Fruit fly (Drosophila melanogaster): ENCODE data around the gene CG33771.

Gene CG33771

DNA sequence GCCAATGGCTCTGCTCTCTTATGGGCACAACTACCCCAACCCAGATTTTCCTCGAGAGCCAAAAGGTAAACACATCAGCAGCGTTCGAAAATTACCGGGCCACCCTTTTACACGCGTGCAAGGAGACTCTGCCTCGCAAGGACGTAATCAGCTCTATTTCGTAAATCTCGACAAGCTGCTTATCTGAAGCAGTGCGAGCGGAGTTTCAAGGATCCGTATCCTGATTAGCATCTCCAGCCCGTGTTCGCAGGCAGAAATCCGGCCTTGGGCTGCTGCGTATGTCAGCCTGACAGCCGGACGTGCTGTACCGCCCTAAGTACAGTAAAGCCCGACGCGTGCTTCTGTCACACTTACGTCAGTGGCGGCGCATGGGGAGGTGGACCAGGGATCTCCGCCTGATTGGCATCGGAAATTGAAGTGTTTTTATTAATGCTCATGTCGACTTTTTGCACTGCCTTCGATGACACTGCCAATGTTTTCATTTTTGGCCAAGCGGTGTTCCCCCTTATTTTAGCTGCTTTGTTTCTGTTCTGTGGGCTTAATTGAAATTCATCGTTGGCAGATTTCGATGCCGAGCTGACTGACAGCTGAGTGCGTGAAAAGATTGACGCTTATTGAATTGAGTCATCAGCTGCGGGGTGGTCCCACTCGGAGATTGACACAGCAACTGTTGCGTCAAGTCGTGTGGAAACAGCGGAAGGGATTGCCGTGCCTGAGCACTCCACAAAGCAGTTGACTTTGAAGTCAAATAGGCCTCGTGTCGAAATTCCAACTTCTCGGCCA, 43.4 kb upstream of the CG33771 start, which contains the start of gene ND-B14.5AL (continued):
- no peak for TF ChIP-seq pan (optimal IDR thresholded peaks at IDR 0.05)
- no peak for TF ChIP-seq pan (GFP tag; optimal IDR thresholded peaks at IDR 0.05 in 1 of 2, IDR thresholded peaks at IDR 0.05 in 1 of 2)
- no peak for TF ChIP-seq Trl (optimal IDR thresholded peaks at IDR 0.05)
- no peak for TF ChIP-seq Trl (GFP tag; optimal IDR thresholded peaks at IDR 0.05)
- TF ChIP-seq CoRest (tag; optimal IDR thresholded peaks at IDR 0.05) = no peak
- TF ChIP-seq Nf-YA (GFP tag; IDR thresholded peaks at IDR 0.05) = no peak
- TF ChIP-seq pros (GFP tag; optimal IDR thresholded peaks at IDR 0.05) = peak; percentile 30
- no peak for TF ChIP-seq Camta (GFP tag; optimal IDR thresholded peaks at IDR 0.05)
- peak; percentile 93 for TF ChIP-seq Hey (tag; optimal IDR thresholded peaks at IDR 0.05)
- TF ChIP-seq cwo (GFP tag; optimal IDR thresholded peaks at IDR 0.05) = no peak
- TF ChIP-seq CG4617 (GFP tag; optimal IDR thresholded peaks at IDR 0.05; ENCODE audit: borderline replicate concordance) = no peak
- no peak for TF ChIP-seq maf-S (GFP tag; optimal IDR thresholded peaks at IDR 0.05)
- no peak for TF ChIP-seq CG14050 (GFP tag; IDR thresholded peaks at IDR 0.05)
- TF ChIP-seq gem (tag; optimal IDR thresholded peaks at IDR 0.05) = no peak
- TF ChIP-seq H15 (GFP tag; IDR thresholded peaks at IDR 0.05) = 0 out of 3 replicates have a peak, but pooled peaks have one; percentile 14
- no peak for TF ChIP-seq CG5245 (GFP tag; optimal IDR thresholded peaks at IDR 0.05)
- no peak for TF ChIP-seq Kr (GFP tag; optimal IDR thresholded peaks at IDR 0.05)
- TF ChIP-seq pum (GFP tag; optimal IDR thresholded peaks at IDR 0.05) = no peak
- TF ChIP-seq sr (GFP tag; IDR thresholded peaks at IDR 0.05) = no peak
- TF ChIP-seq crp (GFP tag; optimal IDR thresholded peaks at IDR 0.05) = no peak
- TF ChIP-seq Mes4 (GFP tag; optimal IDR thresholded peaks at IDR 0.05) = no peak

DNA sequence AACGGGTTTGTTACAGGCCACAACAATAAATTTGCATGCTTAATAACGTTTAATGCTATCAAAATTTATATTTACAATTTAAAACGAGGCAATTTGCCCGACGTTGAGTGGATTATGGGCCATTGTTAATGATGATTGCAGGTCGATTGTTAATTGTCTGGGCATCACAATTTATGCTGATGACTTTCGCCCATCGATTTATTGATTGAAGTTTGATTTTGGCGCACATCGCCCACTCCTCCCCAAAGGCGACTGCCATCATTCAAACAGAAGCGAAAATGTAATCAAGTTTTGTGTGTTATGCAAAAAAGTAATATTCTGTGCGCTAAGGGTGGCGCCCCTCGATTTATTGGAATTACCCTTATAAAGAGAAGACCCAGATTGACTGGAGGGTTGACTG, 42.1 kb upstream of the CG33771 start:
- TF ChIP-seq fd102C (GFP tag; optimal IDR thresholded peaks at IDR 0.05) = no peak
- no peak for TF ChIP-seq peb (GFP tag; IDR thresholded peaks at IDR 0.05)
- no peak for TF ChIP-seq CG2120 (GFP tag; optimal IDR thresholded peaks at IDR 0.05)
- peak; percentile 92 for TF ChIP-seq onecut (GFP tag; IDR thresholded peaks at IDR 0.05)
- TF ChIP-seq Dfd (GFP tag; optimal IDR thresholded peaks at IDR 0.05) = no peak
- TF ChIP-seq abd-A (tag; optimal IDR thresholded peaks at IDR 0.05) = peak; percentile 44
- no peak for TF ChIP-seq run (tag; optimal IDR thresholded peaks at IDR 0.05)
- no peak for TF ChIP-seq en (GFP tag; optimal IDR thresholded peaks at IDR 0.05)
- TF ChIP-seq CG31365 (tag; optimal IDR thresholded peaks at IDR 0.05) = no peak
- TF ChIP-seq CkIIα-i1 (GFP tag; IDR thresholded peaks at IDR 0.05) = no peak
- TF ChIP-seq z (GFP tag; IDR thresholded peaks at IDR 0.05) = no peak
- TF ChIP-seq tgo (GFP tag; IDR thresholded peaks at IDR 0.05) = no peak
- TF ChIP-seq CG15514 (GFP tag; optimal IDR thresholded peaks at IDR 0.05) = no peak
- peak; percentile 11 for TF ChIP-seq CG6254 (GFP tag; optimal IDR thresholded peaks at IDR 0.05)
- TF ChIP-seq MBD-R2 (GFP tag; IDR thresholded peaks at IDR 0.05) = no peak
- no peak for TF ChIP-seq danr (GFP tag; IDR thresholded peaks at IDR 0.05)
- no peak for TF ChIP-seq kni (GFP tag; optimal IDR thresholded peaks at IDR 0.05)
- TF ChIP-seq Opbp (GFP tag; IDR thresholded peaks at IDR 0.05; ENCODE audit: partially characterized antibody) = no peak
- no peak for TF ChIP-seq Vsx1 (GFP tag; optimal IDR thresholded peaks at IDR 0.05)
- no peak for TF ChIP-seq CG7786 (GFP tag; optimal IDR thresholded peaks at IDR 0.05)
